Worm (Caenorhabditis elegans): ENCODE measurements around the gene cest-7.

ce11 chrX:12205478-12206059, 24.2 kb upstream of the cest-7 start:
- TF ChIP-seq elt-3 (tag; optimal IDR thresholded peaks at IDR 0.05) = no peak
- no peak for TF ChIP-seq lin-32 (GFP tag; optimal IDR thresholded peaks at IDR 0.05)
- no peak for TF ChIP-seq ceh-83 (GFP tag; optimal IDR thresholded peaks at IDR 0.05)
- TF ChIP-seq nhr-76 (tag; optimal IDR thresholded peaks at IDR 0.05) = no peak
- no peak for TF ChIP-seq ztf-11 (tag; optimal IDR thresholded peaks at IDR 0.05)
- TF ChIP-seq elt-1 (tag; optimal IDR thresholded peaks at IDR 0.05; ENCODE audit: borderline replicate concordance, insufficient read depth) = no peak
- TF ChIP-seq ces-1 (GFP tag; optimal IDR thresholded peaks at IDR 0.05) = peak; percentile 51
- TF ChIP-seq unc-62 (GFP tag; optimal IDR thresholded peaks at IDR 0.05) = no peak
- no peak for TF ChIP-seq nhr-12 (tag; optimal IDR thresholded peaks at IDR 0.05)
- TF ChIP-seq blmp-1 (tag; optimal IDR thresholded peaks at IDR 0.05) = no peak
- TF ChIP-seq tbx-8 (GFP tag; optimal IDR thresholded peaks at IDR 0.05) = no peak
- no peak for TF ChIP-seq pha-4 (tag; optimal IDR thresholded peaks at IDR 0.05)

Data from whole organism, mixed stage, embryonic.